Worm (Caenorhabditis elegans) whole organism, late embryonic: ENCODE results near the gene C31E10.5.

Experiments used
- C08G9.2 ChIP-seq: sonication (generic microtip); optimal IDR thresholded peaks from 2 replicates; lab custom pipeline; 2016; ENCODE audit warnings: mild to moderate bottlenecking, missing genetic modification characterization, moderate library complexity, missing compliant biosample characterization
- F13H6.1 ChIP-seq: sonication (generic microtip); optimal IDR thresholded peaks from 2 replicates; lab custom pipeline; 2016; ENCODE audit warnings: missing genetic modification characterization, missing compliant biosample characterization
- Y22D7AL.16 ChIP-seq: sonication (generic microtip); optimal IDR thresholded peaks from 2 replicates; lab custom pipeline; 2016; ENCODE audit warnings: missing genetic modification characterization, missing compliant biosample characterization
- ama-1 ChIP-seq: fragments of 150-350 bp; optimal IDR thresholded peaks from 2 replicates; lab custom pipeline; 2014
- ceh-14 ChIP-seq: sonication (generic microtip); optimal IDR thresholded peaks from 2 replicates; lab custom pipeline; 2016; ENCODE audit warnings: missing genotype, missing genetic modification characterization, missing compliant biosample characterization
- ceh-18 ChIP-seq: sonication (generic microtip); optimal IDR thresholded peaks from 2 replicates; lab custom pipeline; 2016; ENCODE audit warnings: missing genetic modification characterization, missing compliant biosample characterization
- ceh-2 ChIP-seq: sonication (generic microtip); optimal IDR thresholded peaks from 2 replicates; lab custom pipeline; 2016; ENCODE audit warnings: missing genotype, missing genetic modification characterization, missing compliant biosample characterization
- ceh-24 ChIP-seq: sonication (generic microtip); optimal IDR thresholded peaks from 2 replicates; lab custom pipeline; 2016; ENCODE audit warnings: mild to moderate bottlenecking, missing genetic modification characterization, missing compliant biosample characterization
- ceh-30 ChIP-seq: fragments of 150-350 bp; optimal IDR thresholded peaks from 2 replicates; lab custom pipeline; 2014; ENCODE audit warnings: missing biosample characterization, missing genetic modification characterization
- ceh-31 ChIP-seq: sonication (generic microtip); optimal IDR thresholded peaks from 2 replicates; lab custom pipeline; 2016; ENCODE audit warnings: missing genetic modification characterization, missing compliant biosample characterization
- ceh-45 ChIP-seq: fragments of 200-800 bp; sonication (Bioruptor generic); IDR thresholded peaks from 2 replicates; pipeline ENCODE4 v1.3.6; 2022; ENCODE audit warnings: missing genetic modification reagents, missing genetic modification characterization, missing compliant biosample characterization
- ceh-48 ChIP-seq: sonication (generic microtip); optimal IDR thresholded peaks from 2 replicates; lab custom pipeline; 2016; ENCODE audit warnings: missing genetic modification characterization, inconsistent platforms, missing compliant biosample characterization
- che-1 ChIP-seq: sonication (generic microtip); optimal IDR thresholded peaks from 2 replicates; lab custom pipeline; 2016; ENCODE audit warnings: mild to moderate bottlenecking, missing genetic modification characterization, missing compliant biosample characterization
- dmd-4 ChIP-seq: sonication (generic microtip); optimal IDR thresholded peaks from 2 replicates; lab custom pipeline; 2016; ENCODE audit warnings: borderline replicate concordance, missing genetic modification characterization, missing compliant biosample characterization
- dve-1 ChIP-seq: sonication (generic microtip); optimal IDR thresholded peaks from 2 replicates; lab custom pipeline; 2017; ENCODE audit warnings: antibody characterized with exemption, mild to moderate bottlenecking, missing genetic modification characterization, missing compliant biosample characterization
- elt-2 ChIP-seq: sonication (generic microtip); optimal IDR thresholded peaks from 2 replicates; lab custom pipeline; 2016; ENCODE audit warnings: missing genetic modification reagents, missing genetic modification characterization, missing compliant biosample characterization
- elt-4 ChIP-seq: sonication (generic microtip); optimal IDR thresholded peaks from 2 replicates; lab custom pipeline; 2016; ENCODE audit warnings: missing genetic modification characterization, missing compliant biosample characterization
- ets-4 ChIP-seq: sonication (generic microtip); optimal IDR thresholded peaks from 2 replicates; lab custom pipeline; 2016; ENCODE audit warnings: missing genetic modification characterization, missing compliant biosample characterization
- fax-1 ChIP-seq: sonication (generic microtip); optimal IDR thresholded peaks from 2 replicates; lab custom pipeline; 2016; ENCODE audit warnings: missing genotype, missing genetic modification characterization, missing compliant biosample characterization
- fkh-10 ChIP-seq: fragments of 150-350 bp; optimal IDR thresholded peaks from 2 replicates; lab custom pipeline; 2014; ENCODE audit warnings: missing biosample characterization, missing genetic modification reagents, missing genetic modification characterization
- fkh-6 ChIP-seq: sonication (generic microtip); optimal IDR thresholded peaks from 2 replicates; lab custom pipeline; 2016; ENCODE audit warnings: missing genetic modification characterization, missing compliant biosample characterization
- hlh-13 ChIP-seq: fragments of 200-800 bp; sonication (Bioruptor generic); optimal IDR thresholded peaks from 2 replicates; lab custom pipeline; 2018; ENCODE audit warnings: mild to moderate bottlenecking, missing genetic modification characterization, missing compliant biosample characterization
- hlh-30 ChIP-seq: sonication (generic microtip); optimal IDR thresholded peaks from 2 replicates; lab custom pipeline; 2017; ENCODE audit warnings: antibody characterized with exemption, missing genetic modification characterization, missing compliant biosample characterization; ENCODE audit not compliant: insufficient read depth
- hlh-8 ChIP-seq: sonication (generic microtip); optimal IDR thresholded peaks from 2 replicates; lab custom pipeline; 2016; ENCODE audit warnings: missing genotype, missing genetic modification characterization, missing compliant biosample characterization
- madf-2 ChIP-seq: sonication (generic microtip); optimal IDR thresholded peaks from 2 replicates; lab custom pipeline; 2017; ENCODE audit warnings: missing genetic modification characterization, missing compliant biosample characterization
- nfya-1 ChIP-seq: sonication (generic microtip); optimal IDR thresholded peaks from 2 replicates; lab custom pipeline; 2017; ENCODE audit warnings: missing genetic modification characterization, mild to moderate bottlenecking, missing compliant biosample characterization, antibody characterized with exemption, moderate library complexity
- nhr-11 ChIP-seq: fragments of 150-350 bp; optimal IDR thresholded peaks from 2 replicates; lab custom pipeline; 2014; ENCODE audit warnings: missing biosample characterization, missing genetic modification characterization
- npax-4 ChIP-seq: sonication (generic microtip); optimal IDR thresholded peaks from 2 replicates; lab custom pipeline; 2016; ENCODE audit warnings: missing genetic modification characterization, missing compliant biosample characterization
- odd-2 ChIP-seq: sonication (generic microtip); optimal IDR thresholded peaks from 2 replicates; lab custom pipeline; 2017; ENCODE audit warnings: antibody characterized with exemption, mild to moderate bottlenecking, missing genetic modification characterization, missing compliant biosample characterization
- pat-9 ChIP-seq: fragments of 200-800 bp; sonication (Bioruptor generic); optimal IDR thresholded peaks from 2 replicates; lab custom pipeline; 2018; ENCODE audit warnings: mild to moderate bottlenecking, missing genetic modification characterization, moderate library complexity, missing compliant biosample characterization
- pax-1 ChIP-seq: fragments of 150-350 bp; optimal IDR thresholded peaks from 2 replicates; lab custom pipeline; 2014; ENCODE audit warnings: missing biosample characterization, missing genetic modification characterization
- pha-2 ChIP-seq: sonication (generic microtip); optimal IDR thresholded peaks from 2 replicates; lab custom pipeline; 2017; ENCODE audit warnings: mild to moderate bottlenecking, missing genetic modification characterization, missing compliant biosample characterization
- pha-4 ChIP-seq: fragments of 150-350 bp; optimal IDR thresholded peaks from 2 replicates; lab custom pipeline; 2018; ENCODE audit warnings: missing biosample characterization, missing genetic modification reagents, missing genetic modification characterization
- pqm-1 ChIP-seq: sonication (generic microtip); optimal IDR thresholded peaks from 2 replicates; lab custom pipeline; 2016; ENCODE audit warnings: missing genetic modification characterization, missing compliant biosample characterization
- ref-2 ChIP-seq: sonication (generic microtip); optimal IDR thresholded peaks from 2 replicates; lab custom pipeline; 2016; ENCODE audit warnings: missing genetic modification characterization, missing compliant biosample characterization
- rnt-1 ChIP-seq: sonication (generic microtip); optimal IDR thresholded peaks from 2 replicates; lab custom pipeline; 2016; ENCODE audit warnings: missing genetic modification characterization, missing compliant biosample characterization
- sdc-2 ChIP-seq: sonication (generic microtip); optimal IDR thresholded peaks from 2 replicates; lab custom pipeline; 2016; ENCODE audit warnings: missing genotype, missing genetic modification characterization, missing compliant biosample characterization
- sox-2 ChIP-seq: fragments of 200-800 bp; sonication (Bioruptor generic); IDR thresholded peaks from 2 replicates; pipeline ENCODE4 v1.3.6; 2022; ENCODE audit warnings: missing genetic modification reagents, missing genetic modification characterization, missing compliant biosample characterization
- sox-4 ChIP-seq: sonication (generic microtip); optimal IDR thresholded peaks from 2 replicates; lab custom pipeline; 2017; ENCODE audit warnings: mild to moderate bottlenecking, missing genetic modification characterization, inconsistent platforms, missing compliant biosample characterization
- tbx-2 ChIP-seq: sonication (generic microtip); optimal IDR thresholded peaks from 2 replicates; lab custom pipeline; 2016; ENCODE audit warnings: missing genetic modification characterization, missing compliant biosample characterization
- ttx-3 ChIP-seq: sonication (generic microtip); optimal IDR thresholded peaks from 2 replicates; lab custom pipeline; 2016; ENCODE audit warnings: missing genetic modification reagents, missing genetic modification characterization, missing compliant biosample characterization
- unc-3 ChIP-seq, 2 experiments: fragments of 200-800 bp in 1 of 2; sonication (Bioruptor generic) in 1 of 2; sonication (generic microtip) in 1 of 2; conservative IDR thresholded peaks in 1 of 2; optimal IDR thresholded peaks in 1 of 2; 2 replicates each; pipeline versions ENCODE4 v1.3.6 to Lab custom; 2016 to 2022; ENCODE audit warnings: missing compliant biosample characterization in 2 of 2, missing genetic modification characterization in 2 of 2, missing genetic modification reagents in 1 of 2
- unc-42 ChIP-seq: sonication (generic microtip); optimal IDR thresholded peaks from 2 replicates; lab custom pipeline; 2016; ENCODE audit warnings: missing genotype, missing genetic modification characterization, missing compliant biosample characterization
- unc-55 ChIP-seq: sonication (generic microtip); optimal IDR thresholded peaks from 2 replicates; lab custom pipeline; 2017; ENCODE audit warnings: missing biosample characterization, missing genetic modification reagents, missing genetic modification characterization
- unc-86 ChIP-seq: sonication (generic microtip); optimal IDR thresholded peaks from 2 replicates; lab custom pipeline; 2016; ENCODE audit warnings: missing genetic modification characterization, missing compliant biosample characterization
- ztf-16 ChIP-seq: sonication (generic microtip); optimal IDR thresholded peaks from 2 replicates; lab custom pipeline; 2017; ENCODE audit warnings: missing genetic modification characterization, missing compliant biosample characterization

C31E10.5 gene

ce11 chrX:13969257-13969968 is 26.2 kb downstream of the C31E10.5 start:
- peak; percentile 35 for TF ChIP-seq elt-2
- peak; percentile 64 for TF ChIP-seq tbx-2 (tag; lab: Kevin White, UChicago)
- TF ChIP-seq npax-4 (tag; lab: Kevin White, UChicago), result no peak
- TF ChIP-seq odd-2 (tag; lab: Kevin White, UChicago), result no peak
- no peak for TF ChIP-seq ceh-30
- TF ChIP-seq pax-1 (tag; lab: Kevin White, UChicago), result no peak
- TF ChIP-seq ceh-2, result peak; percentile 8
- no peak for TF ChIP-seq dmd-4
- no peak for TF ChIP-seq rnt-1 (tag; lab: Kevin White, UChicago)
- no peak for TF ChIP-seq sox-4
- peak; percentile 45 for TF ChIP-seq unc-42 (tag; lab: Kevin White, UChicago)
- peak; percentile 73 for TF ChIP-seq ceh-18 (tag; lab: Kevin White, UChicago)
- no peak for TF ChIP-seq fkh-10 (GFP tag; lab: Kevin White, UChicago)
- TF ChIP-seq Y22D7AL.16 (tag; lab: Kevin White, UChicago), result no peak
- TF ChIP-seq ceh-14, result peak; percentile 40
- peak; percentile 51 for TF ChIP-seq madf-2
- no peak for TF ChIP-seq sdc-2 (tag; lab: Kevin White, UChicago)
- no peak for TF ChIP-seq ttx-3 (tag; lab: Kevin White, UChicago)
- TF ChIP-seq unc-55, result peak; percentile 71
- TF ChIP-seq fkh-6 (tag; lab: Kevin White, UChicago), result peak; percentile 38
- no peak for TF ChIP-seq pha-4 (tag; lab: Kevin White, UChicago)
- no peak for TF ChIP-seq ceh-48 (tag; lab: Kevin White, UChicago)
- peak; percentile 48 for TF ChIP-seq ceh-31 (tag; lab: Kevin White, UChicago)
- TF ChIP-seq nfya-1 (tag; lab: Kevin White, UChicago), result peak; percentile 56
- peak; percentile 19 for TF ChIP-seq ets-4 (tag; lab: Kevin White, UChicago)
- no peak for TF ChIP-seq hlh-13
- no peak for TF ChIP-seq che-1
- no peak for TF ChIP-seq ama-1 (lab: Kevin White, UChicago)
- TF ChIP-seq F13H6.1 (tag; lab: Kevin White, UChicago), result no peak
- no peak for TF ChIP-seq pat-9 (tag; lab: Kevin White, UChicago)
- no peak for TF ChIP-seq fax-1
- TF ChIP-seq hlh-8 (tag; lab: Kevin White, UChicago), result peak; percentile 11
- peak; percentile 22 for TF ChIP-seq ztf-16 (tag; lab: Kevin White, UChicago)
- peak; percentile 3 for TF ChIP-seq C08G9.2 (tag; lab: Kevin White, UChicago)
- peak; percentile 50 for TF ChIP-seq ref-2 (tag; lab: Kevin White, UChicago)
- TF ChIP-seq ceh-24 (tag; lab: Kevin White, UChicago), result no peak
- no peak for TF ChIP-seq pha-2 (tag; lab: Kevin White, UChicago)
- TF ChIP-seq dve-1 (tag; lab: Kevin White, UChicago), result no peak
- no peak for TF ChIP-seq ceh-45 (GFP tag; lab: Robert Waterston, UW)
- no peak for TF ChIP-seq unc-86 (tag; lab: Kevin White, UChicago)
- TF ChIP-seq hlh-30, result peak; percentile 10
- TF ChIP-seq sox-2 (GFP tag; lab: Robert Waterston, UW), result no peak
- TF ChIP-seq elt-4 (tag; lab: Kevin White, UChicago), result no peak
- no peak for TF ChIP-seq pqm-1 (tag; lab: Kevin White, UChicago)
- no peak for TF ChIP-seq unc-3 (GFP tag; conservative IDR thresholded peaks at IDR 0.05; lab: Robert Waterston, UW)
- TF ChIP-seq unc-3 (tag; optimal IDR thresholded peaks at IDR 0.05; lab: Kevin White, UChicago), result no peak
- TF ChIP-seq nhr-11 (tag; lab: Kevin White, UChicago), result no peak
